Fruit fly (Drosophila melanogaster) whole organism, embryonic: ENCODE results near the gene CstF50.
A peak's percentile ranks its signal among the peaks of the same experiment; 100 is the strongest.

Source experiments
- CG10654 ChIP-seq: fragments of 200-800 bp; sonication (Bioruptor generic); optimal IDR thresholded peaks from 2 replicates; lab custom pipeline; 2016; ENCODE audit warnings: missing biosample characterization, missing genetic modification characterization
- CG12942 ChIP-seq: fragments of 200-800 bp; sonication (Bioruptor generic); optimal IDR thresholded peaks from 3 replicates; lab custom pipeline; 2016; ENCODE audit warnings: missing biosample characterization, missing genetic modification characterization
- CG14441 ChIP-seq: fragments of 200-800 bp; sonication (Bioruptor generic); IDR thresholded peaks from 2 replicates; pipeline ENCODE4 v1.3.6; 2022; ENCODE audit warnings: missing biosample characterization, missing genetic modification characterization
- CG34224 ChIP-seq: fragments of 200-800 bp; sonication (Bioruptor generic); IDR thresholded peaks from 3 replicates; pipeline ENCODE4 v1.3.6; 2022; ENCODE audit warnings: missing biosample characterization, missing genetic modification characterization; ENCODE audit not compliant: partially characterized antibody
- CG3726 ChIP-seq: fragments of 200-800 bp; sonication (Bioruptor generic); IDR thresholded peaks from 3 replicates; pipeline ENCODE4, ENCODE4 v1.3.6; 2022; ENCODE audit warnings: missing biosample characterization, missing genetic modification characterization
- chif ChIP-seq, 2 experiments: fragments of 200-800 bp; sonication (Bioruptor generic); optimal IDR thresholded peaks; 3 replicates each; lab custom pipeline; 2016; ENCODE audit warnings: missing biosample characterization in 2 of 2, missing genetic modification characterization in 2 of 2
- fd102C ChIP-seq: fragments of 200-800 bp; sonication (Bioruptor generic); optimal IDR thresholded peaks from 2 replicates; lab custom pipeline; 2018; ENCODE audit warnings: missing biosample characterization, mild to moderate bottlenecking, missing genetic modification characterization, moderate library complexity
- ftz-f1 ChIP-seq: fragments of 200-800 bp; sonication (Bioruptor generic); optimal IDR thresholded peaks from 2 replicates; lab custom pipeline; 2016; ENCODE audit warnings: missing biosample characterization, missing genetic modification characterization
- grau ChIP-seq: fragments of 200-800 bp; optimal IDR thresholded peaks from 3 replicates; lab custom pipeline; 2019; ENCODE audit warnings: missing biosample characterization, mild to moderate bottlenecking, missing genetic modification characterization, moderate library complexity
- phol ChIP-seq: fragments of 200-800 bp; sonication (Bioruptor generic); optimal IDR thresholded peaks from 3 replicates; lab custom pipeline; 2018; ENCODE audit warnings: missing biosample characterization, mild to moderate bottlenecking, missing genetic modification characterization, moderate library complexity
- sc ChIP-seq, 3 experiments: fragments of >200 bp in 2 of 3; fragments of 200-800 bp in 1 of 3; sonication (Bioruptor generic) in 1 of 3; optimal IDR thresholded peaks; 2 replicates in 2 of 3; 3 replicates in 1 of 3; lab custom pipeline; 2017; ENCODE audit warnings: mild to moderate bottlenecking in 1 of 3, missing biosample characterization in 1 of 3, missing genetic modification characterization in 1 of 3, missing genetic modification reagents in 1 of 3
- sens ChIP-seq: fragments of 200-800 bp; sonication (Bioruptor generic); peaks from one replicate; lab custom pipeline; 2016; ENCODE audit warnings: missing biosample characterization, missing genetic modification characterization

DNA sequence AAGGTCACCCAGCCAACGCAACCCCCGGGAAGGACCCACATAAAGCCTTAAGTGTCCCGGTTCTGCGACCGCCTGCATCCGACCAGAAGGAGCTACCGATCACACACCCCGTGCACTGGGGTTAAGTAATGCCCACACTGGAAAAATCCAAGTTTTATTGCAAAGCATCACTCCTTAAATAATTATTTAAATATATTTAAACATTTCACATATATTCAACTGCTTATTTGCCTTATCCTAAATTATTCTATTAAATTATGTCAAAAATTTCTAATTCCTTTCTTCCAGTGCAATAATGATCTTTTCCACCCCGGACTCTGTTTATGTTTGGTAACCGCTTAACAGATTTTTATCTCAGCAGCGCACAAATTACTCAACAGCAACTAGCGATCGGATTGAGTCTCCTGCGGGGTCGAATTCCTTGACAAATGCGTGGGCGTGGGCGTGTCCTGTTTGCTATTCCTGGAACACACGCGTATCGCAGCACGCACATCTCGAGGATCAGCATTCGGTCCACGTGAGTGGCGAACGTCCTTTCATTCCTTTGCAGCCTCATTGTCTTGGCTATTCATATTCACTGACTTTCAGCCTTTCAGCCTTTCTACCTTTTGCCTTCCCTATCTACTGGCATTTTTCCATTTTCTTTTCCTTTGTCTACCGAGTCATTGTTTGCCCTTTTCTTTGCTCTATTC, 32.1 kb downstream of the CstF50 start:
- peak; percentile 69 for TF ChIP-seq phol (tag; lab: Kevin White, UChicago)
- TF ChIP-seq grau: peak; percentile 49
- peak; percentile 82 for TF ChIP-seq fd102C
- no peak for TF ChIP-seq CG34224 (GFP tag; lab: Robert Waterston, UW)
- TF ChIP-seq CG10654 (GFP tag; lab: Kevin White, UChicago): no peak
- TF ChIP-seq chif (GFP tag; optimal IDR thresholded peaks at IDR 0.05; lab: Kevin White, UChicago): no peak
- TF ChIP-seq ftz-f1 (GFP tag; lab: Kevin White, UChicago): no peak
- no peak for TF ChIP-seq CG12942 (GFP tag; lab: Kevin White, UChicago)
- no peak for TF ChIP-seq CG14441 (GFP tag; lab: Robert Waterston, UW)
- TF ChIP-seq CG3726: no peak
- no peak for TF ChIP-seq sc (optimal IDR thresholded peaks at IDR 0.05; lab: Kevin White, UChicago)
- peak; percentile 45 for TF ChIP-seq sc (GFP tag; optimal IDR thresholded peaks at IDR 0.05; lab: Kevin White, UChicago)
- TF ChIP-seq sens (GFP tag; lab: Kevin White, UChicago): peak; percentile 79
